Worm (Caenorhabditis elegans) whole organism, late embryonic: ENCODE results near the gene F22E5.22.

Source experiments
- C08G9.2 ChIP-seq: sonication (generic microtip); optimal IDR thresholded peaks from 2 replicates; lab custom pipeline; 2016; ENCODE audit warnings: mild to moderate bottlenecking, missing genetic modification characterization, moderate library complexity, missing compliant biosample characterization
- T23F11.4 ChIP-seq: fragments of 200-800 bp; sonication (Bioruptor generic); optimal IDR thresholded peaks from 2 replicates; lab custom pipeline; 2018; ENCODE audit warnings: mild to moderate bottlenecking, missing genetic modification characterization, missing compliant biosample characterization
- ahr-1 ChIP-seq: sonication (generic microtip); optimal IDR thresholded peaks from 2 replicates; lab custom pipeline; 2016; ENCODE audit warnings: missing genetic modification characterization, missing compliant biosample characterization
- ceh-19 ChIP-seq: fragments of 200-800 bp; sonication (Bioruptor generic); optimal IDR thresholded peaks from 2 replicates; lab custom pipeline; 2018; ENCODE audit warnings: mild to moderate bottlenecking, missing genetic modification characterization, missing compliant biosample characterization
- ceh-22 ChIP-seq: sonication (generic microtip); optimal IDR thresholded peaks from 2 replicates; lab custom pipeline; 2017; ENCODE audit warnings: missing biosample characterization, missing genetic modification characterization
- ceh-24 ChIP-seq: sonication (generic microtip); optimal IDR thresholded peaks from 2 replicates; lab custom pipeline; 2016; ENCODE audit warnings: mild to moderate bottlenecking, missing genetic modification characterization, missing compliant biosample characterization
- dmd-4 ChIP-seq: sonication (generic microtip); optimal IDR thresholded peaks from 2 replicates; lab custom pipeline; 2016; ENCODE audit warnings: borderline replicate concordance, missing genetic modification characterization, missing compliant biosample characterization
- elt-2 ChIP-seq: sonication (generic microtip); optimal IDR thresholded peaks from 2 replicates; lab custom pipeline; 2016; ENCODE audit warnings: missing genetic modification reagents, missing genetic modification characterization, missing compliant biosample characterization
- ets-4 ChIP-seq: sonication (generic microtip); optimal IDR thresholded peaks from 2 replicates; lab custom pipeline; 2016; ENCODE audit warnings: missing genetic modification characterization, missing compliant biosample characterization
- eyg-1 ChIP-seq: sonication (generic microtip); optimal IDR thresholded peaks from 2 replicates; lab custom pipeline; 2016; ENCODE audit warnings: missing genotype, missing genetic modification characterization, missing compliant biosample characterization
- fkh-10 ChIP-seq: fragments of 150-350 bp; optimal IDR thresholded peaks from 2 replicates; lab custom pipeline; 2014; ENCODE audit warnings: missing biosample characterization, missing genetic modification reagents, missing genetic modification characterization
- fkh-6 ChIP-seq: sonication (generic microtip); optimal IDR thresholded peaks from 2 replicates; lab custom pipeline; 2016; ENCODE audit warnings: missing genetic modification characterization, missing compliant biosample characterization
- gmeb-2 ChIP-seq: sonication (generic microtip); optimal IDR thresholded peaks from 2 replicates; lab custom pipeline; 2016; ENCODE audit warnings: missing genetic modification characterization, inconsistent platforms, missing compliant biosample characterization
- hlh-15 ChIP-seq: sonication (generic microtip); optimal IDR thresholded peaks from 2 replicates; lab custom pipeline; 2016; ENCODE audit warnings: missing genetic modification characterization, missing compliant biosample characterization
- hlh-30 ChIP-seq: sonication (generic microtip); optimal IDR thresholded peaks from 2 replicates; lab custom pipeline; 2017; ENCODE audit warnings: antibody characterized with exemption, missing genetic modification characterization, missing compliant biosample characterization; ENCODE audit not compliant: insufficient read depth
- hlh-8 ChIP-seq: sonication (generic microtip); optimal IDR thresholded peaks from 2 replicates; lab custom pipeline; 2016; ENCODE audit warnings: missing genotype, missing genetic modification characterization, missing compliant biosample characterization
- npax-4 ChIP-seq: sonication (generic microtip); optimal IDR thresholded peaks from 2 replicates; lab custom pipeline; 2016; ENCODE audit warnings: missing genetic modification characterization, missing compliant biosample characterization
- pax-1 ChIP-seq: fragments of 150-350 bp; optimal IDR thresholded peaks from 2 replicates; lab custom pipeline; 2014; ENCODE audit warnings: missing biosample characterization, missing genetic modification characterization
- pha-2 ChIP-seq: sonication (generic microtip); optimal IDR thresholded peaks from 2 replicates; lab custom pipeline; 2017; ENCODE audit warnings: mild to moderate bottlenecking, missing genetic modification characterization, missing compliant biosample characterization
- ttx-3 ChIP-seq: sonication (generic microtip); optimal IDR thresholded peaks from 2 replicates; lab custom pipeline; 2016; ENCODE audit warnings: missing genetic modification reagents, missing genetic modification characterization, missing compliant biosample characterization
- unc-42 ChIP-seq: sonication (generic microtip); optimal IDR thresholded peaks from 2 replicates; lab custom pipeline; 2016; ENCODE audit warnings: missing genotype, missing genetic modification characterization, missing compliant biosample characterization

F22E5.22 gene

DNA sequence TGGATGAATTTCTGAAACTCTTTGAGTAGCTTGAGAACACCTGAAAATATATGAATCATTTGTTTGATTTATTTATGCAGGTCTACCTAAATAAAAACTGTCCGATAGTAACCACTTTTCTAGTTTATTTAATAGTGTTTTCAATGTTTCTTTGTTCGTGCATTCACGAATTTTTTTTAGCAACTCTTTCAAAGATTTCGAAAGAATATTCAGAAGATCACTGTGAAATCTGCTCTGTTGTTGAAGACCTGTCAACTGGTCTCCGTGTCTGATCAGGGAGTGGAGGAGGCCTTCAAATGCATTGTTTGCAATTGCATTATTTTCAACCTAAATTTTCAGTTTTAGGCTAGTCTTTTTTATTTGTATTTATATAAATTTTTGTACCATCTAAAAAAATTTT lies 44.2 kb downstream of the F22E5.22 start, which contains the start of gene T05A8.1:
Gene T05A8.1 (minus strand): TSS at position 101 of the 400 bp plus-strand sequence.
- TF ChIP-seq T23F11.4 (no peak), npax-4 (tag; lab: Kevin White, UChicago) (no peak), ets-4 (tag; lab: Kevin White, UChicago) (no peak), unc-42 (tag; lab: Kevin White, UChicago) (no peak), ttx-3 (tag; lab: Kevin White, UChicago) (no peak), hlh-15 (tag; lab: Kevin White, UChicago) (no peak), pha-2 (tag; lab: Kevin White, UChicago) (no peak), ceh-19 (GFP tag; lab: Kevin White, UChicago) (no peak)

DNA sequence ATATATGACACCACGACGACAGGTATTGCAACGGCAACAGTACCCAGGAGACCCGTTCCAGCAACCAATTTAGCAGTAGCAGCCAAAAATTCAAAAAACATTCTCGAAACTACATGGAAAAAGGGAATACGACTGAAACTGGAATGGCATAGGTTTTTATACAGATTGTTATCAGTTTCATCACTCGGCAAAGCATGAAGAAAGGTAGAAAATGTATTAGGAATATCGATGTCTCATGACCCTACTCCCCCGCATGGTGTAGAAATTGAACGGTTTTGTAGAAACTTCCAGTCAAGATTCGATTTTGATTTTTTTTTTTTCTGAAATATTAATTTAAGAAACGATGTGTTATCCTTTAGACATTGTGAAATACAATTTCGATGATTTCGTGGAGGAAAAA lies 45.2 kb downstream of the F22E5.22 start, which contains the start of gene T05A8.2:
Gene T05A8.2 (minus strand): TSS at position 101 of the 400 bp plus-strand sequence.
- TF ChIP-seq fkh-6 (no peak), gmeb-2 (tag; lab: Kevin White, UChicago) (no peak), elt-2 (tag; lab: Kevin White, UChicago) (no peak), ceh-24 (tag; lab: Kevin White, UChicago) (no peak), pha-2 (tag; lab: Kevin White, UChicago) (no peak), fkh-10 (GFP tag; lab: Kevin White, UChicago) (no peak), pax-1 (tag; lab: Kevin White, UChicago) (no peak), eyg-1 (tag; lab: Kevin White, UChicago) (no peak), ahr-1 (tag; lab: Kevin White, UChicago) (no peak), ceh-22 (tag; lab: Kevin White, UChicago) (no peak), C08G9.2 (no peak), hlh-8 (tag; lab: Kevin White, UChicago) (no peak), hlh-30 (tag; lab: Kevin White, UChicago) (no peak), dmd-4 (no peak)
